Fruit fly (Drosophila melanogaster): ENCODE results near the gene eff.
A peak's percentile ranks its signal among the peaks of the same experiment; 100 is the strongest.

Gene eff

DNA sequence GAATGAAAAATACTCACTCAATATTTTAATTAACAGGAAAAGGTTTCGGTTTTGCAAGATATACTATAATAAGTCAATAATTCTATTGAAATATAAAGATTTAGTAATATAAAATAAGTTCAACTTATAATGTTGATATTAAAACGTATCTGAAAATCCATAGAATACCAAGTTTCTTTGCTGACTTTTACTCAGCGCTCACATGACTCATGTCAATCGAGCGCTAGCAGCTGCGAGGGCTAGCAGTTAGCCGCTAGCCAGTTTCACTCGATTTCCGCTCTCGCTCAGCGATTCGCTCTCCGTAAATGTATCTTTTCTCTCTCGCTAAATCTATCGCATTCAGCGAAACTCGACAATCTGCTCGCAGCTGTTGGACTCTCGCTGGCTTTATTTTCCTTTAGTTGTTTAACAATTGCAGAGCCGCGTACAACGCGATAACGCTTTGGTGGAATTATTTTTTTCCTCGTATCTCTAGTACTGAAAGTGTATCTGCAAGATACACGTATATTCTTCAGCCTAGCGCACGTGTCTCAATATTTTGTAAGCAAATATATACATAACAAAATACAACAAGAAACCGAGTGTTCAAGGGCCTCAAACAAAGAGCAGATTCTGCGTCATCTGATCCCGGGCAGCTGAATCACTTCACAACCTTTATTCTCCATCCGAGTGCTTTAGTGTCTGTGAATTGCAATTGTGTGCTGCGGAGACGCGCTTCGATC is 8.1 kb upstream of the eff start (continued):
- TF ChIP-seq lbe (GFP tag; optimal IDR thresholded peaks at IDR 0.05), result peak; percentile 13
- peak; percentile 45 for TF ChIP-seq CG12155 (GFP tag; optimal IDR thresholded peaks at IDR 0.05)
- 0 out of 2 replicates have a peak, but pooled peaks have one; percentile 46 for TF ChIP-seq Scr (GFP tag; IDR thresholded peaks at IDR 0.05; ENCODE audit: partially characterized antibody)
- TF ChIP-seq Bgb (GFP tag; IDR thresholded peaks at IDR 0.05; ENCODE audit: partially characterized antibody), result peak; percentile 71
- no peak for TF ChIP-seq danr (GFP tag; IDR thresholded peaks at IDR 0.05)
- TF ChIP-seq CG4282 (GFP tag; optimal IDR thresholded peaks at IDR 0.05), result no peak
- no peak for TF ChIP-seq inv (GFP tag; IDR thresholded peaks at IDR 0.05; ENCODE audit: partially characterized antibody)
- TF ChIP-seq MTF-1 (GFP tag; optimal IDR thresholded peaks at IDR 0.05; ENCODE audit: borderline replicate concordance), result peak; percentile 90
- TF ChIP-seq Sox100B (GFP tag; optimal IDR thresholded peaks at IDR 0.05), result peak; percentile 72
- TF ChIP-seq CG34376 (GFP tag; optimal IDR thresholded peaks at IDR 0.05), result peak; percentile 82
- peak; percentile 69; the same call in 1 of the 2 replicates for TF ChIP-seq sob (GFP tag; IDR thresholded peaks at IDR 0.05)
- TF ChIP-seq CG18599 (GFP tag; optimal IDR thresholded peaks at IDR 0.05), result peak; percentile 87
- TF ChIP-seq CG1024 (GFP tag; IDR thresholded peaks at IDR 0.05), result peak; percentile 41; the same call in 1 of the 2 replicates
- peak; percentile 59; the same call in 1 of the 2 replicates for TF ChIP-seq amos (GFP tag; IDR thresholded peaks at IDR 0.05; ENCODE audit: partially characterized antibody)
- peak; percentile 95 to 96 for TF ChIP-seq Trl (optimal IDR thresholded peaks at IDR 0.05)
- TF ChIP-seq Trl (GFP tag; optimal IDR thresholded peaks at IDR 0.05), result peak; percentile 80
- TF ChIP-seq Hmx (GFP tag; optimal IDR thresholded peaks at IDR 0.05), result no peak
- peak; percentile 78 for TF ChIP-seq CG12219 (GFP tag; optimal IDR thresholded peaks at IDR 0.05)
- peak; percentile 27 for TF ChIP-seq psq (GFP tag; optimal IDR thresholded peaks at IDR 0.05)
- TF ChIP-seq Abd-B (GFP tag; optimal IDR thresholded peaks at IDR 0.05), result no peak
- peak; percentile 81 for TF ChIP-seq CG2678 (tag; optimal IDR thresholded peaks at IDR 0.05)
- no peak for TF ChIP-seq CG4820 (GFP tag; optimal IDR thresholded peaks at IDR 0.05)
- peak; percentile 33 to 47 for TF ChIP-seq dpn (GFP tag; optimal IDR thresholded peaks at IDR 0.05)
- TF ChIP-seq luna (GFP tag; optimal IDR thresholded peaks at IDR 0.05), result no peak
- peak; percentile 48 for TF ChIP-seq Sox102F (GFP tag; optimal IDR thresholded peaks at IDR 0.05)
- no peak for TF ChIP-seq CG15073 (GFP tag; optimal IDR thresholded peaks at IDR 0.05)
- peak; percentile 23 for TF ChIP-seq repo (GFP tag; optimal IDR thresholded peaks at IDR 0.05)
- no peak for TF ChIP-seq Rx (GFP tag; IDR thresholded peaks at IDR 0.05)
- no peak for TF ChIP-seq esg (GFP tag; conservative IDR thresholded peaks at IDR 0.05)
- no peak for TF ChIP-seq ham (GFP tag; IDR thresholded peaks at IDR 0.05)
- TF ChIP-seq HmgZ (tag; optimal IDR thresholded peaks at IDR 0.05), result peak; percentile 87
- peak; percentile 64 for TF ChIP-seq NfI (GFP tag; optimal IDR thresholded peaks at IDR 0.05)
- peak; percentile 65 for TF ChIP-seq HmgD (GFP tag; optimal IDR thresholded peaks at IDR 0.05)
- TF ChIP-seq CG11696 (GFP tag; IDR thresholded peaks at IDR 0.05), result peak; percentile 56; the same call in 1 of the 2 replicates
- no peak; the same call in 1 of the 2 replicates for TF ChIP-seq GATAe (GFP tag; conservative IDR thresholded peaks at IDR 0.05)
- TF ChIP-seq dmrt11E (tag; optimal IDR thresholded peaks at IDR 0.05), result peak; percentile 54
- TF ChIP-seq CG10959 (GFP tag; IDR thresholded peaks at IDR 0.05), result no peak
- no peak for TF ChIP-seq CG3847 (GFP tag; IDR thresholded peaks at IDR 0.05)
- TF ChIP-seq CG31365 (tag; optimal IDR thresholded peaks at IDR 0.05), result peak; percentile 74
- TF ChIP-seq BEAF-32 (GFP tag; optimal IDR thresholded peaks at IDR 0.05), result no peak
- peak; percentile 86 for TF ChIP-seq Hey (tag; optimal IDR thresholded peaks at IDR 0.05)
- TF ChIP-seq sens-2 (GFP tag; IDR thresholded peaks at IDR 0.05), result 0 out of 2 replicates have a peak, but pooled peaks have one; percentile 24
- TF ChIP-seq Lhr (GFP tag; optimal IDR thresholded peaks at IDR 0.05), result peak; percentile 21
- TF ChIP-seq Ada2b (GFP tag; IDR thresholded peaks at IDR 0.05), result no peak
- TF ChIP-seq cato (GFP tag; optimal IDR thresholded peaks at IDR 0.05; ENCODE audit: borderline replicate concordance), result peak; percentile 3
- peak; percentile 69; the same call in 1 of the 2 replicates for TF ChIP-seq CG13287 (GFP tag; IDR thresholded peaks at IDR 0.05; ENCODE audit: partially characterized antibody)
- peak; percentile 44 for TF ChIP-seq ewg (GFP tag; optimal IDR thresholded peaks at IDR 0.05)
- TF ChIP-seq CG43689 (GFP tag; IDR thresholded peaks at IDR 0.05), result no peak
- TF ChIP-seq dm (GFP tag; optimal IDR thresholded peaks at IDR 0.05), result peak; percentile 35

All from whole organism, embryonic.